Worm (Caenorhabditis elegans) whole organism, L2 larva: ENCODE data around the gene lon-2.

Experiments
- ZK546.5 ChIP-seq: sonication (generic microtip); optimal IDR thresholded peaks from 2 replicates; lab custom pipeline; 2017; ENCODE audit warnings: missing biosample characterization, missing genetic modification characterization
- blmp-1 ChIP-seq: sonication (generic microtip); optimal IDR thresholded peaks from 2 replicates; lab custom pipeline; 2017; ENCODE audit warnings: missing genetic modification characterization, mild to moderate bottlenecking, missing compliant biosample characterization, antibody characterized with exemption, moderate library complexity; ENCODE audit not compliant: insufficient read depth
- ceh-16 ChIP-seq: fragments of 150-350 bp; optimal IDR thresholded peaks from 2 replicates; lab custom pipeline; 2014; ENCODE audit warnings: missing biosample characterization, missing genetic modification characterization
- dmd-4 ChIP-seq: sonication (generic microtip); optimal IDR thresholded peaks from 2 replicates; lab custom pipeline; 2017; ENCODE audit warnings: missing biosample characterization, missing genetic modification characterization
- elt-1 ChIP-seq: fragments of 150-350 bp; optimal IDR thresholded peaks from 2 replicates; lab custom pipeline; 2014; ENCODE audit warnings: missing biosample characterization, missing genetic modification characterization
- lin-13 ChIP-seq: fragments of 150-350 bp; optimal IDR thresholded peaks from 2 replicates; lab custom pipeline; 2014; ENCODE audit warnings: missing biosample characterization, missing genetic modification reagents, missing genetic modification characterization
- lin-39 ChIP-seq: fragments of 150-350 bp; optimal IDR thresholded peaks from 2 replicates; lab custom pipeline; 2014; ENCODE audit warnings: missing biosample characterization, missing genetic modification reagents, missing genetic modification characterization
- lsy-2 ChIP-seq, 2 experiments: fragments of 150-350 bp in 1 of 2; sonication (generic microtip) in 1 of 2; optimal IDR thresholded peaks; 2 replicates each; lab custom pipeline; 2014 to 2017; ENCODE audit warnings: missing biosample characterization in 2 of 2, missing genetic modification characterization in 2 of 2
- nhr-12 ChIP-seq: fragments of 150-350 bp; optimal IDR thresholded peaks from 2 replicates; lab custom pipeline; 2014; ENCODE audit warnings: missing biosample characterization, missing genetic modification characterization
- nhr-25 ChIP-seq: fragments of 150-350 bp; sonication (generic microtip); optimal IDR thresholded peaks from 3 replicates; lab custom pipeline; 2014; ENCODE audit warnings: missing biosample characterization, missing genetic modification characterization
- unc-39 ChIP-seq: fragments of 150-350 bp; optimal IDR thresholded peaks from 2 replicates; lab custom pipeline; 2014; ENCODE audit warnings: missing biosample characterization, missing genetic modification characterization
- unc-62 ChIP-seq: fragments of 150-350 bp; optimal IDR thresholded peaks from 2 replicates; lab custom pipeline; 2014; ENCODE audit warnings: missing biosample characterization, missing genetic modification reagents, missing genetic modification characterization
- ztf-11 ChIP-seq: sonication (generic microtip); optimal IDR thresholded peaks from 2 replicates; lab custom pipeline; 2017; ENCODE audit warnings: missing biosample characterization, missing genetic modification characterization

ce11 chrX:4732752-4733151, 16.1 kb downstream of the lon-2 start, which contains the start of gene aman-1:
- TF ChIP-seq lsy-2 (tag; optimal IDR thresholded peaks at IDR 0.05; lab: Kevin White, UChicago) (no peak), ztf-11 (no peak), ceh-16 (tag; lab: Kevin White, UChicago) (no peak), unc-39 (no peak), lin-39 (no peak), blmp-1 (tag; lab: Kevin White, UChicago) (no peak), dmd-4 (tag; lab: Kevin White, UChicago) (no peak), ZK546.5 (tag; lab: Kevin White, UChicago) (no peak), lin-13 (GFP tag; lab: Kevin White, UChicago) (no peak), nhr-12 (tag; lab: Kevin White, UChicago) (no peak), nhr-25 (no peak), elt-1 (no peak), unc-62 (GFP tag; lab: Kevin White, UChicago) (no peak)
